Worm (Caenorhabditis elegans) whole organism, mixed stage, embryonic: ENCODE results near the gene str-144.
A peak's percentile ranks its signal among the peaks of the same experiment; 100 is the strongest.

Experiments used
- M03D4.4 ChIP-seq: sonication (generic microtip); optimal IDR thresholded peaks from 2 replicates; lab custom pipeline; 2017; ENCODE audit warnings: mild to moderate bottlenecking, missing genetic modification characterization, missing compliant biosample characterization
- bed-3 ChIP-seq: fragments of 200-800 bp; sonication (Bioruptor generic); optimal IDR thresholded peaks from 3 replicates; lab custom pipeline; 2018; ENCODE audit warnings: mild to moderate bottlenecking, missing genetic modification characterization, moderate library complexity, missing compliant biosample characterization
- blmp-1 ChIP-seq: fragments of 150-350 bp; optimal IDR thresholded peaks from 2 replicates; lab custom pipeline; 2014; ENCODE audit warnings: missing biosample characterization, missing genetic modification characterization
- ceh-39 ChIP-seq: fragments of 150-350 bp; optimal IDR thresholded peaks from 2 replicates; lab custom pipeline; 2014; ENCODE audit warnings: missing biosample characterization, missing genetic modification characterization
- ceh-43 ChIP-seq: fragments of 200-800 bp; sonication (Bioruptor generic); optimal IDR thresholded peaks from 2 replicates; lab custom pipeline; 2018; ENCODE audit warnings: mild to moderate bottlenecking, missing genetic modification characterization, moderate library complexity, missing compliant biosample characterization
- ceh-83 ChIP-seq: fragments of 200-800 bp; sonication (Bioruptor generic); optimal IDR thresholded peaks from 2 replicates; lab custom pipeline; 2018; ENCODE audit warnings: mild to moderate bottlenecking, missing genetic modification characterization, missing compliant biosample characterization
- ces-1 ChIP-seq: fragments of 150-350 bp; optimal IDR thresholded peaks from 2 replicates; lab custom pipeline; 2014; ENCODE audit warnings: missing biosample characterization, missing genetic modification reagents, missing genetic modification characterization
- cnd-1 ChIP-seq: fragments of 200-800 bp; sonication (Bioruptor generic); optimal IDR thresholded peaks from 2 replicates; lab custom pipeline; 2018; ENCODE audit warnings: mild to moderate bottlenecking, missing genetic modification characterization, missing compliant biosample characterization
- drap-1 ChIP-seq: fragments of 200-800 bp; sonication (Bioruptor generic); optimal IDR thresholded peaks from 3 replicates; lab custom pipeline; 2018; ENCODE audit warnings: mild to moderate bottlenecking, missing genetic modification characterization, missing compliant biosample characterization
- elt-1 ChIP-seq: sonication (generic microtip); optimal IDR thresholded peaks from 2 replicates; lab custom pipeline; 2017; ENCODE audit warnings: missing genetic modification characterization, mild to moderate bottlenecking, missing compliant biosample characterization, antibody characterized with exemption, moderate library complexity, borderline replicate concordance; ENCODE audit not compliant: insufficient read depth
- elt-3 ChIP-seq: fragments of 150-350 bp; optimal IDR thresholded peaks from 2 replicates; lab custom pipeline; 2014; ENCODE audit warnings: missing biosample characterization, missing genetic modification characterization
- flh-1 ChIP-seq: fragments of 200-800 bp; sonication (Bioruptor generic); optimal IDR thresholded peaks from 2 replicates; lab custom pipeline; 2018; ENCODE audit warnings: mild to moderate bottlenecking, missing genetic modification characterization, moderate library complexity, missing compliant biosample characterization
- ham-2 ChIP-seq: fragments of 200-800 bp; sonication (Bioruptor generic); optimal IDR thresholded peaks from 2 replicates; lab custom pipeline; 2018; ENCODE audit warnings: mild to moderate bottlenecking, missing genetic modification characterization, missing compliant biosample characterization
- hlh-1 ChIP-seq: fragments of 150-350 bp; optimal IDR thresholded peaks from 2 replicates; lab custom pipeline; 2014; ENCODE audit warnings: missing biosample characterization, missing genetic modification reagents, missing genetic modification characterization
- lin-32 ChIP-seq: fragments of 200-800 bp; sonication (Bioruptor generic); optimal IDR thresholded peaks from 2 replicates; lab custom pipeline; 2018; ENCODE audit warnings: mild to moderate bottlenecking, missing genetic modification characterization, missing compliant biosample characterization
- lsy-2 ChIP-seq: fragments of 150-350 bp; optimal IDR thresholded peaks from 2 replicates; lab custom pipeline; 2014; ENCODE audit warnings: missing biosample characterization, missing genetic modification characterization
- mab-5 ChIP-seq: fragments of 150-350 bp; optimal IDR thresholded peaks from 2 replicates; lab custom pipeline; 2014; ENCODE audit warnings: missing biosample characterization, missing genetic modification characterization
- mep-1 ChIP-seq: fragments of 150-350 bp; optimal IDR thresholded peaks from 2 replicates; lab custom pipeline; 2017; ENCODE audit warnings: missing biosample characterization, missing genetic modification reagents, missing genetic modification characterization, inconsistent platforms
- mls-2 ChIP-seq: sonication (generic microtip); optimal IDR thresholded peaks from 2 replicates; lab custom pipeline; 2016; ENCODE audit warnings: mild to moderate bottlenecking, missing genetic modification characterization, moderate library complexity, missing compliant biosample characterization
- nhr-12 ChIP-seq: fragments of 150-350 bp; optimal IDR thresholded peaks from 2 replicates; lab custom pipeline; 2014; ENCODE audit warnings: missing biosample characterization, missing genetic modification characterization
- nhr-2 ChIP-seq: fragments of 150-350 bp; optimal IDR thresholded peaks from 2 replicates; lab custom pipeline; 2014; ENCODE audit warnings: missing biosample characterization, missing genetic modification characterization
- nhr-237 ChIP-seq: fragments of 150-350 bp; optimal IDR thresholded peaks from 2 replicates; lab custom pipeline; 2014; ENCODE audit warnings: missing biosample characterization, missing genetic modification characterization
- nhr-28 ChIP-seq: fragments of 150-350 bp; optimal IDR thresholded peaks from 2 replicates; lab custom pipeline; 2014; ENCODE audit warnings: missing biosample characterization, missing genetic modification characterization
- nhr-76 ChIP-seq: sonication (generic microtip); optimal IDR thresholded peaks from 2 replicates; lab custom pipeline; 2017; ENCODE audit warnings: missing biosample characterization, missing genetic modification characterization
- pha-4 ChIP-seq: fragments of 150-350 bp; optimal IDR thresholded peaks from 2 replicates; lab custom pipeline; 2018; ENCODE audit warnings: missing biosample characterization, missing genetic modification reagents, missing genetic modification characterization
- snpc-4 ChIP-seq: fragments of 150-350 bp; optimal IDR thresholded peaks from 2 replicates; lab custom pipeline; 2014; ENCODE audit warnings: missing biosample characterization, missing genetic modification characterization
- sptf-1 ChIP-seq: sonication (generic microtip); optimal IDR thresholded peaks from 2 replicates; lab custom pipeline; 2017; ENCODE audit warnings: mild to moderate bottlenecking, missing genetic modification characterization, moderate library complexity, missing compliant biosample characterization
- unc-120 ChIP-seq: sonication (generic microtip); optimal IDR thresholded peaks from 2 replicates; lab custom pipeline; 2017; ENCODE audit warnings: missing genetic modification characterization, missing compliant biosample characterization; ENCODE audit not compliant: poor library complexity, severe bottlenecking
- unc-39 ChIP-seq: fragments of 150-350 bp; optimal IDR thresholded peaks from 2 replicates; lab custom pipeline; 2014; ENCODE audit warnings: missing biosample characterization, missing genetic modification characterization
- zip-8 ChIP-seq: fragments of 150-350 bp; optimal IDR thresholded peaks from 2 replicates; lab custom pipeline; 2014; ENCODE audit warnings: missing biosample characterization, missing genetic modification characterization
- ztf-11 ChIP-seq: fragments of 150-350 bp; optimal IDR thresholded peaks from 2 replicates; lab custom pipeline; 2014; ENCODE audit warnings: missing biosample characterization, missing genetic modification characterization

The str-144 gene

DNA sequence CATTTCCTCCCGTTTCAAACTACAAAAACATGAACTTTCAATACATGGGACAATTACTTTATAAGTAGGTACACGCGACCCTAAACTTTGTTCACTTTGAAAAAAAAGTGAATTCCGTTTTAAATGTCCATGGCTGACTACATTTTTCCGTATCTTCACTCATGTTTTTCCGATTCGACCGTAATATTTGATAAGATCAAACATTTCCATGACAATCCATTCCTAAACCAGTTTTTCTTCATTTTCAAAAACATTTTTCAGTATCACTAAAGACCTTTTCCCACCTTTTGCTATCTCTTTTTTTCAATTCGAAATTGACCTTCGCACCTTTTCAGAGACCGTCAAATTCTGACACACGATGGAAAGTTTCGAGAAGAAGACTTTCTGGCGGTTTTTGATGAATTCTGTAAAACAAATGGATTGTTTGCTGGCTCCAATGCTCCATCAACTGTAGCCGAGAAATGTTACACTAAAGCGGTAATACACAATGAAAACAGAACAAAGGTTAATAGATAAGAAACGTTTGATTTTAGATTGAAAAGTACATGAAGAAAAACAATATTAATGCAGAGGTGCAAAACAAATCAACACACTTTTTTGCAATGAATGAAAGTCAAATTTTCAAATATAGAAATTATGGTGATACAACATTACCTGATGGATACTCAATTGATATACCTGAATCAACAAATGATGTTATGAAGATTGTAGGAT lies 44.4 kb downstream of the str-144 start:
- TF ChIP-seq mep-1 (tag; lab: Kevin White, UChicago), result no peak
- no peak for TF ChIP-seq ceh-83 (GFP tag; lab: Kevin White, UChicago)
- no peak for TF ChIP-seq blmp-1 (tag; lab: Kevin White, UChicago)
- no peak for TF ChIP-seq lsy-2 (tag; lab: Kevin White, UChicago)
- no peak for TF ChIP-seq ztf-11 (tag; lab: Kevin White, UChicago)
- TF ChIP-seq unc-39 (tag; lab: Kevin White, UChicago), result no peak
- no peak for TF ChIP-seq flh-1 (GFP tag; lab: Kevin White, UChicago)
- no peak for TF ChIP-seq M03D4.4
- no peak for TF ChIP-seq nhr-237
- TF ChIP-seq hlh-1 (tag; lab: Kevin White, UChicago), result no peak
- no peak for TF ChIP-seq nhr-28
- TF ChIP-seq ceh-39, result no peak
- TF ChIP-seq pha-4 (tag; lab: Kevin White, UChicago), result no peak
- no peak for TF ChIP-seq nhr-12 (tag; lab: Kevin White, UChicago)
- TF ChIP-seq nhr-76 (tag; lab: Kevin White, UChicago), result no peak
- no peak for TF ChIP-seq cnd-1
- no peak for TF ChIP-seq ham-2 (GFP tag; lab: Kevin White, UChicago)
- no peak for TF ChIP-seq lin-32
- no peak for TF ChIP-seq unc-120 (tag; lab: Kevin White, UChicago)

- TF ChIP-seq ceh-43 (GFP tag; lab: Kevin White, UChicago), result no peak
- TF ChIP-seq cnd-1, result no peak
- no peak for TF ChIP-seq unc-120 (tag; lab: Kevin White, UChicago)
- no peak for TF ChIP-seq nhr-76 (tag; lab: Kevin White, UChicago)
- no peak for TF ChIP-seq zip-8 (tag; lab: Kevin White, UChicago)
- TF ChIP-seq mep-1 (tag; lab: Kevin White, UChicago), result no peak
- no peak for TF ChIP-seq nhr-28
- no peak for TF ChIP-seq nhr-237
- no peak for TF ChIP-seq flh-1 (GFP tag; lab: Kevin White, UChicago)
- no peak for TF ChIP-seq snpc-4 (tag; lab: Kevin White, UChicago)
- TF ChIP-seq nhr-2 (tag; lab: Kevin White, UChicago), result no peak
- no peak for TF ChIP-seq elt-1 (tag; lab: Kevin White, UChicago)
- TF ChIP-seq lin-32, result no peak
These were observed 45.6 kb downstream of the str-144 start, which contains the start of gene F43H9.4 for ce11 chrV:8026343-8026742. TSS of gene F43H9.4 (plus strand) at chrV:8026708.

DNA sequence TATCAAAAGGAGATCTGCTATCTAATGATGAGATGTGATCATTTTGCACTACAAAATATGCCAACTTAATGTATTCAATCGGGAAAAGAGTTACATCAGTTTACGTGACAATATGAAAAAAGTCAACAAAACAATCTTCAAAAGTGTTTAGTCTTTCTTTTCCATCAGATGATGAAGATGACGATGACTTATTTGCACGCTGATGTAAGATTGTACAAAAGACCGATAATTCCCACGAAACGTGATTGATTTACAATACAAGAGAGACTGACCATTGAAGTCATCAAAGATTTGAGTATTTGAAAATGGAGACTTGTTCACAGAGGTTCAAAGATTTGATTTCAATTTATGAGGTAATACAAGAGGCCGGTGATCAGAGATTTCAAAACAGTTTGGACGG lies 46.7 kb downstream of the str-144 start:
- no peak for TF ChIP-seq ztf-11 (tag; lab: Kevin White, UChicago)
- no peak for TF ChIP-seq pha-4 (tag; lab: Kevin White, UChicago)
- no peak for TF ChIP-seq ceh-39
- no peak for TF ChIP-seq hlh-1 (tag; lab: Kevin White, UChicago)
- TF ChIP-seq ham-2 (GFP tag; lab: Kevin White, UChicago), result no peak
- TF ChIP-seq ces-1, result no peak
- TF ChIP-seq nhr-2 (tag; lab: Kevin White, UChicago), result no peak
- TF ChIP-seq mab-5 (tag; lab: Kevin White, UChicago), result no peak
- TF ChIP-seq lin-32, result no peak
- no peak for TF ChIP-seq nhr-28

DNA sequence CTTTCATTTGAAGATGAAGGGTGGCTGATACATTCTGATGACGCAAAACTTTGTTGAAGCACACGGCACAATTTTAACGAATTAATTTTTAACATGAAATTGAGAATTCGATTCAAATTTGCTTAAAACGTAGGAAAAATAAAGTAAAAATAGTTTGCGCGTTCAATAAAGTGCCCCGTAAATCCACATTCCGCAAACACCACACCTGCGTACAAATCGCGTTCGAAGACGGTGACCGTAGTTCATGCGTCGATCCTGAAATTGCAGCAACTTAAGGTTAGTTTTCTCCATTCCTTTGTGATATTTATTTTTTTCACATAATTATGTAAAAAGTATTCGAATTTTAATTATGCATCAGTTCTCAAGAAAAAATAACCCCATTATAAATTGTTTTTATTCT lies 47.2 kb downstream of the str-144 start, which contains the start of gene F43H9.3:
F43H9.3 (minus strand) TSS at position 189 of the 400 bp plus-strand sequence.
- peak; percentile 85 for TF ChIP-seq lsy-2 (tag; lab: Kevin White, UChicago)
- TF ChIP-seq unc-39 (tag; lab: Kevin White, UChicago), result no peak

- TF ChIP-seq sptf-1 (tag; lab: Kevin White, UChicago) (no peak), drap-1 (GFP tag; lab: Kevin White, UChicago) (no peak), mls-2 (tag; lab: Kevin White, UChicago) (no peak), elt-3 (tag; lab: Kevin White, UChicago) (no peak), unc-120 (tag; lab: Kevin White, UChicago) (no peak), pha-4 (tag; lab: Kevin White, UChicago) (no peak), flh-1 (GFP tag; lab: Kevin White, UChicago) (no peak), hlh-1 (tag; lab: Kevin White, UChicago) (no peak), lin-32 (no peak), ztf-11 (tag; lab: Kevin White, UChicago) (no peak), mep-1 (tag; lab: Kevin White, UChicago) (no peak), zip-8 (tag; lab: Kevin White, UChicago) (no peak), unc-39 (tag; lab: Kevin White, UChicago) (no peak), mab-5 (tag; lab: Kevin White, UChicago) (no peak), bed-3 (GFP tag; lab: Kevin White, UChicago) (no peak)
These were observed 49.9 kb downstream of the str-144 start, which contains the start of gene ech-3 for ce11 chrV:8022040-8022439. TSS of gene ech-3 (plus strand) at chrV:8022217.
